Fruit fly (Drosophila melanogaster) whole organism, prepupa: Measurements from ENCODE around the gene CG14441.
A peak's percentile ranks its signal among the peaks of the same experiment; 100 is the strongest.

Experiments
- Blimp-1 ChIP-seq: fragments of 200-800 bp; sonication (Bioruptor generic); optimal IDR thresholded peaks from 3 replicates; lab custom pipeline; 2017; ENCODE audit warnings: missing biosample characterization, missing genetic modification characterization, mild to moderate bottlenecking, moderate library complexity, missing genetic modification reagents
- CG11294 ChIP-seq: fragments of 200-800 bp; sonication (Bioruptor generic); IDR thresholded peaks from 2 replicates; pipeline ENCODE4 v1.3.6; 2022; ENCODE audit warnings: missing biosample characterization, missing genetic modification characterization
- CG11762 ChIP-seq: fragments of 200-800 bp; sonication (Bioruptor generic); optimal IDR thresholded peaks from 3 replicates; lab custom pipeline; 2016; ENCODE audit warnings: missing biosample characterization, missing genetic modification characterization; ENCODE audit not compliant: insufficient read depth
- CG11902 ChIP-seq: fragments of 200-800 bp; sonication (Bioruptor generic); optimal IDR thresholded peaks from 3 replicates; lab custom pipeline; 2016; ENCODE audit warnings: missing biosample characterization, missing genetic modification characterization
- CG15336 ChIP-seq: fragments of 200-800 bp; sonication (Bioruptor generic); IDR thresholded peaks from 2 replicates; pipeline ENCODE4 v1.3.6; 2022; ENCODE audit warnings: missing biosample characterization, missing genetic modification characterization
- CG1621 ChIP-seq: fragments of 200-800 bp; sonication (Bioruptor generic); optimal IDR thresholded peaks from 3 replicates; lab custom pipeline; 2018; ENCODE audit warnings: missing biosample characterization, mild to moderate bottlenecking, missing genetic modification characterization
- CG3032 ChIP-seq: fragments of 200-800 bp; optimal IDR thresholded peaks from 2 replicates; lab custom pipeline; 2019; ENCODE audit warnings: missing biosample characterization, mild to moderate bottlenecking, missing genetic modification characterization, moderate library complexity
- CG31627 ChIP-seq: fragments of 200-800 bp; sonication (Bioruptor generic); optimal IDR thresholded peaks from 3 replicates; lab custom pipeline; 2016; ENCODE audit warnings: missing biosample characterization, missing genetic modification characterization
- CG3919 ChIP-seq: fragments of 200-800 bp; sonication (Bioruptor generic); optimal IDR thresholded peaks from 3 replicates; lab custom pipeline; 2016; ENCODE audit warnings: missing biosample characterization, missing genetic modification characterization
- CG6276 ChIP-seq: fragments of 200-800 bp; sonication (Bioruptor generic); optimal IDR thresholded peaks from 2 replicates; lab custom pipeline; 2017; ENCODE audit warnings: missing biosample characterization, mild to moderate bottlenecking, missing genetic modification characterization
- CG6792 ChIP-seq: fragments of 200-800 bp; sonication (Bioruptor generic); optimal IDR thresholded peaks from 3 replicates; lab custom pipeline; 2016; ENCODE audit warnings: missing biosample characterization, missing genetic modification characterization
- CG6854 ChIP-seq: fragments of 200-800 bp; sonication (Bioruptor generic); optimal IDR thresholded peaks from 2 replicates; lab custom pipeline; 2017; ENCODE audit warnings: missing biosample characterization, mild to moderate bottlenecking, missing genetic modification characterization
- CG7368 ChIP-seq: fragments of 200-800 bp; sonication (Bioruptor generic); optimal IDR thresholded peaks from 3 replicates; lab custom pipeline; 2016; ENCODE audit warnings: missing biosample characterization, missing genetic modification characterization
- CG8119 ChIP-seq: fragments of 200-800 bp; sonication (Bioruptor generic); IDR thresholded peaks from 3 replicates; pipeline ENCODE4 v1.3.6; 2022; ENCODE audit warnings: missing biosample characterization, missing genetic modification characterization
- CG8319 ChIP-seq: fragments of 200-800 bp; sonication (Bioruptor generic); optimal IDR thresholded peaks from 3 replicates; lab custom pipeline; 2016; ENCODE audit warnings: missing biosample characterization, missing genetic modification characterization
- CG8632 ChIP-seq: fragments of 200-800 bp; sonication (Bioruptor generic); optimal IDR thresholded peaks from 3 replicates; lab custom pipeline; 2016; ENCODE audit warnings: missing biosample characterization, missing genetic modification characterization
- Eip75B ChIP-seq: fragments of 200-800 bp; sonication (Bioruptor generic); optimal IDR thresholded peaks from 3 replicates; lab custom pipeline; 2016; ENCODE audit warnings: missing biosample characterization, missing genetic modification characterization
- Eip78C ChIP-seq: fragments of 200-800 bp; sonication (Bioruptor generic); peaks from one replicate; lab custom pipeline; 2016; ENCODE audit warnings: missing biosample characterization, missing genetic modification characterization
- Ets96B ChIP-seq: fragments of 200-800 bp; optimal IDR thresholded peaks from 2 replicates; lab custom pipeline; 2019; ENCODE audit warnings: missing biosample characterization, mild to moderate bottlenecking, missing genetic modification characterization, moderate library complexity
- Gug ChIP-seq: fragments of 200-800 bp; sonication (Bioruptor generic); IDR thresholded peaks from 2 replicates; pipeline ENCODE4 v1.3.6; 2022; ENCODE audit warnings: missing biosample characterization, missing genetic modification characterization
- Hr38 ChIP-seq: sonication (Bioruptor generic); optimal IDR thresholded peaks from 2 replicates; lab custom pipeline; 2016; ENCODE audit warnings: missing biosample characterization, missing genetic modification characterization
- Lpt ChIP-seq: fragments of 200-800 bp; sonication (Bioruptor generic); optimal IDR thresholded peaks from 3 replicates; lab custom pipeline; 2016; ENCODE audit warnings: missing biosample characterization, missing genetic modification characterization
- Met ChIP-seq: fragments of 200-800 bp; sonication (Bioruptor generic); optimal IDR thresholded peaks from 3 replicates; lab custom pipeline; 2016; ENCODE audit warnings: missing biosample characterization, missing genetic modification characterization
- OdsH ChIP-seq: fragments of 200-800 bp; sonication (Bioruptor generic); optimal IDR thresholded peaks from 3 replicates; lab custom pipeline; 2016; ENCODE audit warnings: missing biosample characterization, missing genetic modification characterization
- Sox102F ChIP-seq: fragments of 200-800 bp; sonication (Bioruptor generic); optimal IDR thresholded peaks from 2 replicates; lab custom pipeline; 2016; ENCODE audit warnings: missing biosample characterization, mild to moderate bottlenecking, missing genetic modification characterization
- Sox14 ChIP-seq: fragments of 200-800 bp; sonication (Bioruptor generic); optimal IDR thresholded peaks from 3 replicates; lab custom pipeline; 2016; ENCODE audit warnings: missing biosample characterization, missing genetic modification characterization
- acj6 ChIP-seq: fragments of 200-800 bp; sonication (Bioruptor generic); optimal IDR thresholded peaks from 3 replicates; lab custom pipeline; 2016; ENCODE audit warnings: missing biosample characterization, missing genetic modification characterization
- cyc ChIP-seq: fragments of 200-800 bp; sonication (Bioruptor generic); optimal IDR thresholded peaks from 3 replicates; lab custom pipeline; 2016; ENCODE audit warnings: missing biosample characterization, missing genetic modification characterization
- dac ChIP-seq: fragments of 200-800 bp; sonication (Bioruptor generic); optimal IDR thresholded peaks from 2 replicates; lab custom pipeline; 2017; ENCODE audit warnings: missing biosample characterization, mild to moderate bottlenecking, missing genetic modification characterization
- dsx ChIP-seq: fragments of 200-800 bp; optimal IDR thresholded peaks from 3 replicates; lab custom pipeline; 2019; ENCODE audit warnings: missing biosample characterization, mild to moderate bottlenecking, missing genetic modification characterization, moderate library complexity; ENCODE audit not compliant: poor library complexity, severe bottlenecking
- esn ChIP-seq: fragments of 200-800 bp; sonication (Bioruptor generic); optimal IDR thresholded peaks from 2 replicates; lab custom pipeline; 2016; ENCODE audit warnings: missing biosample characterization, mild to moderate bottlenecking, missing genetic modification characterization, moderate library complexity
- fd59A ChIP-seq: fragments of 200-800 bp; sonication (Bioruptor generic); optimal IDR thresholded peaks from 2 replicates; lab custom pipeline; 2017; ENCODE audit warnings: missing biosample characterization, mild to moderate bottlenecking, missing genetic modification characterization, missing genetic modification reagents
- pdm3 ChIP-seq: fragments of 200-800 bp; sonication (Bioruptor generic); optimal IDR thresholded peaks from 3 replicates; lab custom pipeline; 2016; ENCODE audit warnings: missing biosample characterization, missing genetic modification characterization
- spab ChIP-seq: fragments of 200-800 bp; sonication (Bioruptor generic); optimal IDR thresholded peaks from 2 replicates; lab custom pipeline; 2017; ENCODE audit warnings: missing biosample characterization, mild to moderate bottlenecking, missing genetic modification characterization, missing genetic modification reagents
- ss ChIP-seq, 2 experiments: fragments of 200-800 bp; sonication (Bioruptor generic); optimal IDR thresholded peaks; 2 replicates in 1 of 2; 3 replicates in 1 of 2; lab custom pipeline; 2017 to 2018; ENCODE audit warnings: mild to moderate bottlenecking in 2 of 2, missing biosample characterization in 2 of 2, missing genetic modification characterization in 2 of 2, moderate library complexity in 1 of 2
- svp ChIP-seq: fragments of 200-800 bp; sonication (Bioruptor generic); peaks from one replicate; lab custom pipeline; 2016; ENCODE audit warnings: missing biosample characterization, missing genetic modification characterization
- topi ChIP-seq: fragments of 200-800 bp; sonication (Bioruptor generic); optimal IDR thresholded peaks from 3 replicates; lab custom pipeline; 2016; ENCODE audit warnings: missing biosample characterization, missing genetic modification characterization

Gene CG14441

dm6 chrX:6678635-6679501 is 20.4 kb upstream of the CG14441 start, which contains the start of gene ND-ASHI (continued):
- peak; percentile 98 for TF ChIP-seq CG3919 (GFP tag; lab: Kevin White, UChicago)
- peak; percentile 96 for TF ChIP-seq CG8632 (GFP tag; lab: Kevin White, UChicago)
- TF ChIP-seq Met (GFP tag; lab: Kevin White, UChicago), result peak; percentile 96
- TF ChIP-seq CG11762 (GFP tag; lab: Kevin White, UChicago), result peak; percentile 96
- peak; percentile 96 for TF ChIP-seq CG6792 (GFP tag; lab: Kevin White, UChicago)
- TF ChIP-seq CG7368, result peak; percentile 95
- peak; percentile 99 for TF ChIP-seq Eip78C (GFP tag; lab: Kevin White, UChicago)
- TF ChIP-seq Ets96B (tag; lab: Kevin White, UChicago), result peak; percentile 95
- TF ChIP-seq CG11294 (GFP tag; lab: Robert Waterston, UW), result peak; percentile 95
- TF ChIP-seq topi (GFP tag; lab: Kevin White, UChicago), result peak; percentile 97
- TF ChIP-seq, all 60 proteins: peak for 59

- TF ChIP-seq CG1621 (tag; lab: Kevin White, UChicago), result no peak
- TF ChIP-seq cyc (GFP tag; lab: Kevin White, UChicago), result no peak
- no peak for TF ChIP-seq Sox102F (GFP tag; lab: Kevin White, UChicago)
- TF ChIP-seq svp (GFP tag; lab: Kevin White, UChicago), result peak; percentile 70
- no peak for TF ChIP-seq topi (GFP tag; lab: Kevin White, UChicago)
- TF ChIP-seq CG11762 (GFP tag; lab: Kevin White, UChicago), result no peak
- TF ChIP-seq CG15336 (GFP tag; lab: Robert Waterston, UW), result no peak
Observed at dm6 chrX:6679502-6679810, 19.9 kb upstream of the CG14441 start.

- no peak for TF ChIP-seq Met (GFP tag; lab: Kevin White, UChicago)
- no peak for TF ChIP-seq Gug
- TF ChIP-seq CG3032 (tag; lab: Kevin White, UChicago), result no peak
- no peak for TF ChIP-seq Ets96B (tag; lab: Kevin White, UChicago)
- no peak for TF ChIP-seq CG6276 (GFP tag; lab: Kevin White, UChicago)
- no peak for TF ChIP-seq acj6 (GFP tag; lab: Kevin White, UChicago)
- no peak for TF ChIP-seq esn
- TF ChIP-seq CG8119 (GFP tag; lab: Robert Waterston, UW), result no peak
- TF ChIP-seq CG8632 (GFP tag; lab: Kevin White, UChicago), result no peak
- no peak for TF ChIP-seq fd59A
- TF ChIP-seq OdsH (GFP tag; lab: Kevin White, UChicago), result no peak
- TF ChIP-seq pdm3 (GFP tag; lab: Kevin White, UChicago), result no peak
- no peak for TF ChIP-seq Blimp-1 (GFP tag; lab: Kevin White, UChicago)
Observed at dm6 chrX:6681467-6681866, 17.8 kb upstream of the CG14441 start, which contains the start of gene Fum2. Gene Fum2, plus strand, starts transcription at chrX:6681767.

- TF ChIP-seq CG1621 (tag; lab: Kevin White, UChicago) (peak; percentile 87), Lpt (GFP tag; lab: Kevin White, UChicago) (no peak), Sox102F (GFP tag; lab: Kevin White, UChicago) (no peak), Sox14 (GFP tag; lab: Kevin White, UChicago) (peak; percentile 16), Gug (no peak)
Observed at dm6 chrX:6683635-6684499, 15.4 kb upstream of the CG14441 start, which contains the start of gene Pink1. Gene Pink1, plus strand, starts transcription at chrX:6683798.

- TF ChIP-seq esn (no peak), CG6276 (GFP tag; lab: Kevin White, UChicago) (no peak), CG8319 (GFP tag; lab: Kevin White, UChicago) (no peak), dsx (GFP tag; lab: Kevin White, UChicago) (no peak), CG8632 (GFP tag; lab: Kevin White, UChicago) (no peak), pdm3 (GFP tag; lab: Kevin White, UChicago) (no peak), Eip75B (no peak), spab (GFP tag; lab: Kevin White, UChicago) (no peak), CG31627 (no peak), CG11902 (GFP tag; lab: Kevin White, UChicago) (no peak), acj6 (GFP tag; lab: Kevin White, UChicago) (no peak), Gug (no peak), Ets96B (tag; lab: Kevin White, UChicago) (no peak), dac (no peak), Hr38 (GFP tag; lab: Kevin White, UChicago) (no peak), ss (GFP tag; optimal IDR thresholded peaks at IDR 0.05; lab: Kevin White, UChicago) (no peak), OdsH (GFP tag; lab: Kevin White, UChicago) (no peak), CG6854 (GFP tag; lab: Kevin White, UChicago) (no peak)
Observed at dm6 chrX:6687267-6687666, 12.0 kb upstream of the CG14441 start, which contains the start of gene CG44303. Gene CG44303, minus strand, starts transcription at chrX:6687420.
